Worm (Caenorhabditis elegans): ENCODE measurements around the gene F58F9.9.

ce11 chrIV:6209337-6209736 lies 30.8 kb upstream of the F58F9.9 start:
- TF ChIP-seq med-1 (GFP tag; optimal IDR thresholded peaks at IDR 0.05; ENCODE audit: insufficient read depth) (no peak), flt-1 (GFP tag; IDR thresholded peaks at IDR 0.05) (no peak), ref-1 (GFP tag; conservative IDR thresholded peaks at IDR 0.05) (no peak)

Data from whole organism, midembryonic.